Worm (Caenorhabditis elegans): ENCODE data around the gene bre-5.

The bre-5 gene

ce11 chrIV:12010377-12010776 lies 40.6 kb downstream of the bre-5 start:
- TF ChIP-seq syd-9 (tag; optimal IDR thresholded peaks at IDR 0.05): peak; percentile 48
- no peak for TF ChIP-seq nhr-232 (tag; optimal IDR thresholded peaks at IDR 0.05)
- TF ChIP-seq tbx-2 (tag; optimal IDR thresholded peaks at IDR 0.05): peak; percentile 38
- TF ChIP-seq rnt-1 (tag; optimal IDR thresholded peaks at IDR 0.05): peak; percentile 76
- peak; percentile 45 for TF ChIP-seq unc-55 (GFP tag; optimal IDR thresholded peaks at IDR 0.05)
- TF ChIP-seq ceh-2 (tag; optimal IDR thresholded peaks at IDR 0.05): peak; percentile 11
- TF ChIP-seq ref-2 (tag; optimal IDR thresholded peaks at IDR 0.05): no peak
- TF ChIP-seq sox-2 (GFP tag; IDR thresholded peaks at IDR 0.05): no peak
- TF ChIP-seq ceh-34 (tag; optimal IDR thresholded peaks at IDR 0.05): peak; percentile 47
- TF ChIP-seq hlh-8 (tag; optimal IDR thresholded peaks at IDR 0.05): peak; percentile 36
- peak; percentile 91 for TF ChIP-seq ceh-18 (tag; optimal IDR thresholded peaks at IDR 0.05)
- TF ChIP-seq ceh-14 (tag; optimal IDR thresholded peaks at IDR 0.05): peak; percentile 22
- peak; percentile 6 for TF ChIP-seq nfya-1 (tag; optimal IDR thresholded peaks at IDR 0.05)
- no peak for TF ChIP-seq ceh-45 (GFP tag; IDR thresholded peaks at IDR 0.05)
- no peak for TF ChIP-seq unc-86 (tag; optimal IDR thresholded peaks at IDR 0.05)
- TF ChIP-seq hlh-30 (tag; optimal IDR thresholded peaks at IDR 0.05; ENCODE audit: insufficient read depth): peak; percentile 6
- TF ChIP-seq sdc-2 (tag; optimal IDR thresholded peaks at IDR 0.05): peak; percentile 4
- TF ChIP-seq dmd-4 (tag; optimal IDR thresholded peaks at IDR 0.05; ENCODE audit: borderline replicate concordance): peak; percentile 8

ce11 chrIV:12009046-12009674 lies 41.9 kb downstream of the bre-5 start:
- no peak for TF ChIP-seq unc-3 (GFP tag; conservative IDR thresholded peaks at IDR 0.05)
- TF ChIP-seq unc-3 (tag; optimal IDR thresholded peaks at IDR 0.05): no peak
- TF ChIP-seq lim-6 (tag; optimal IDR thresholded peaks at IDR 0.05): no peak
- TF ChIP-seq sox-2 (GFP tag; IDR thresholded peaks at IDR 0.05): no peak
- no peak for TF ChIP-seq ceh-34 (tag; optimal IDR thresholded peaks at IDR 0.05)
- no peak for TF ChIP-seq ttx-3 (tag; optimal IDR thresholded peaks at IDR 0.05)
- no peak for TF ChIP-seq elt-2 (tag; optimal IDR thresholded peaks at IDR 0.05)
- TF ChIP-seq npax-4 (tag; optimal IDR thresholded peaks at IDR 0.05): no peak
- TF ChIP-seq sox-4 (tag; optimal IDR thresholded peaks at IDR 0.05): no peak

- no peak for TF ChIP-seq nhr-11 (tag; optimal IDR thresholded peaks at IDR 0.05)
- TF ChIP-seq unc-3 (GFP tag; conservative IDR thresholded peaks at IDR 0.05): no peak
- TF ChIP-seq unc-3 (tag; optimal IDR thresholded peaks at IDR 0.05): no peak
- TF ChIP-seq mec-3 (tag; optimal IDR thresholded peaks at IDR 0.05; ENCODE audit: borderline replicate concordance): no peak
- TF ChIP-seq pha-4 (tag; optimal IDR thresholded peaks at IDR 0.05): no peak
- TF ChIP-seq eyg-1 (tag; optimal IDR thresholded peaks at IDR 0.05): no peak
- TF ChIP-seq sdc-2 (tag; optimal IDR thresholded peaks at IDR 0.05): no peak
- TF ChIP-seq ceh-9 (tag; optimal IDR thresholded peaks at IDR 0.05): no peak
- no peak for TF ChIP-seq pag-3 (tag; optimal IDR thresholded peaks at IDR 0.05; ENCODE audit: borderline replicate concordance)
- no peak for TF ChIP-seq ceh-14 (tag; optimal IDR thresholded peaks at IDR 0.05)
- no peak for TF ChIP-seq T23F11.4 (GFP tag; optimal IDR thresholded peaks at IDR 0.05)
- TF ChIP-seq ahr-1 (tag; optimal IDR thresholded peaks at IDR 0.05): no peak
These were observed 45.8 kb downstream of the bre-5 start for ce11 chrIV:12005090-12005770.
